Fruit fly (Drosophila melanogaster) whole organism, embryonic: Measurements from ENCODE around the gene cni.

ENCODE experiments used
- Abd-B ChIP-seq: fragments of 200-800 bp; sonication (Bioruptor generic); optimal IDR thresholded peaks from 2 replicates; lab custom pipeline; 2018; ENCODE audit warnings: missing biosample characterization, mild to moderate bottlenecking, missing genetic modification characterization, moderate library complexity
- Atf-2 ChIP-seq: fragments of 200-800 bp; sonication (Bioruptor generic); optimal IDR thresholded peaks from 2 replicates; lab custom pipeline; 2016; ENCODE audit warnings: missing biosample characterization, missing genetic modification characterization
- Blimp-1 ChIP-seq: fragments of 200-800 bp; sonication (Bioruptor generic); optimal IDR thresholded peaks from 3 replicates; lab custom pipeline; 2018; ENCODE audit warnings: missing biosample characterization, missing genetic modification characterization, mild to moderate bottlenecking, moderate library complexity, missing genetic modification reagents
- C15 ChIP-seq: fragments of 200-800 bp; sonication (Bioruptor generic); IDR thresholded peaks from 3 replicates; pipeline ENCODE4 v1.3.6; 2022; ENCODE audit warnings: missing biosample characterization, missing genetic modification characterization
- CG10366 ChIP-seq: fragments of 200-800 bp; sonication (Bioruptor generic); IDR thresholded peaks from 2 replicates; pipeline ENCODE4 v1.3.6; 2022; ENCODE audit warnings: missing biosample characterization, missing genetic modification characterization
- CG10543 ChIP-seq: fragments of 200-800 bp; sonication (Bioruptor generic); optimal IDR thresholded peaks from 3 replicates; lab custom pipeline; 2017; ENCODE audit warnings: missing biosample characterization, mild to moderate bottlenecking, missing genetic modification characterization, moderate library complexity
- CG12769 ChIP-seq: fragments of 200-800 bp; sonication (Bioruptor generic); optimal IDR thresholded peaks from 2 replicates; lab custom pipeline; 2019; ENCODE audit warnings: missing biosample characterization, mild to moderate bottlenecking, missing genetic modification characterization, moderate library complexity
- CG12942 ChIP-seq: fragments of 200-800 bp; sonication (Bioruptor generic); optimal IDR thresholded peaks from 3 replicates; lab custom pipeline; 2016; ENCODE audit warnings: missing biosample characterization, missing genetic modification characterization
- CG13424 ChIP-seq: fragments of 200-800 bp; sonication (Bioruptor generic); optimal IDR thresholded peaks from 2 replicates; lab custom pipeline; 2019; ENCODE audit warnings: missing biosample characterization, mild to moderate bottlenecking, missing genetic modification characterization, moderate library complexity
- CG14050 ChIP-seq: fragments of 200-800 bp; sonication (Bioruptor generic); IDR thresholded peaks from 3 replicates; pipeline ENCODE4 v1.3.6; 2022; ENCODE audit warnings: missing biosample characterization, missing genetic modification characterization
- CG15269 ChIP-seq: fragments of 200-800 bp; sonication (Bioruptor generic); optimal IDR thresholded peaks from 2 replicates; lab custom pipeline; 2018; ENCODE audit warnings: missing biosample characterization, mild to moderate bottlenecking, missing genetic modification characterization, moderate library complexity
- CG17802 ChIP-seq: fragments of 200-800 bp; sonication (Bioruptor generic); optimal IDR thresholded peaks from 2 replicates; lab custom pipeline; 2018; ENCODE audit warnings: missing biosample characterization, mild to moderate bottlenecking, missing genetic modification characterization, moderate library complexity
- CG2199 ChIP-seq: fragments of 200-800 bp; sonication (Bioruptor generic); IDR thresholded peaks from 3 replicates; pipeline ENCODE4 v1.3.6; 2022; ENCODE audit warnings: missing biosample characterization, missing genetic modification characterization
- CG31441 ChIP-seq: fragments of 200-800 bp; sonication (Bioruptor generic); IDR thresholded peaks from 2 replicates; pipeline ENCODE4 v1.3.6; 2022; ENCODE audit warnings: missing biosample characterization, missing genetic modification characterization
- CG4424 ChIP-seq: fragments of 200-800 bp; sonication (Bioruptor generic); optimal IDR thresholded peaks from 3 replicates; lab custom pipeline; 2016; ENCODE audit warnings: missing biosample characterization, missing genetic modification characterization
- CG6813 ChIP-seq: fragments of 200-800 bp; sonication (Bioruptor generic); optimal IDR thresholded peaks from 2 replicates; lab custom pipeline; 2017; ENCODE audit warnings: missing biosample characterization, missing genetic modification characterization, mild to moderate bottlenecking, moderate library complexity, missing genetic modification reagents
- CG7556 ChIP-seq: fragments of 200-800 bp; sonication (Bioruptor generic); optimal IDR thresholded peaks from 2 replicates; lab custom pipeline; 2017; ENCODE audit warnings: missing biosample characterization, mild to moderate bottlenecking, missing genetic modification characterization
- Dip2 ChIP-seq: fragments of 200-800 bp; sonication (Bioruptor generic); IDR thresholded peaks from 2 replicates; pipeline ENCODE4 v1.3.6; 2022; ENCODE audit warnings: missing biosample characterization, missing genetic modification characterization
- Dll ChIP-seq: fragments of 200-800 bp; sonication (Bioruptor generic); IDR thresholded peaks from 4 replicates; pipeline ENCODE4 v1.3.6; 2022; ENCODE audit warnings: missing biosample characterization, missing genetic modification characterization; ENCODE audit not compliant: partially characterized antibody
- Dref ChIP-seq: fragments of 200-800 bp; sonication (Bioruptor generic); IDR thresholded peaks from 2 replicates; pipeline ENCODE4 v1.3.6; 2022; ENCODE audit warnings: missing biosample characterization, missing genetic modification characterization
- Elba2 ChIP-seq: fragments of 200-800 bp; sonication (Bioruptor generic); optimal IDR thresholded peaks from 3 replicates; lab custom pipeline; 2016; ENCODE audit warnings: missing biosample characterization, missing genetic modification characterization
- Fer3 ChIP-seq: fragments of 200-800 bp; sonication (Bioruptor generic); optimal IDR thresholded peaks from 2 replicates; lab custom pipeline; 2018; ENCODE audit warnings: missing biosample characterization, mild to moderate bottlenecking, missing genetic modification characterization, moderate library complexity
- HHEX ChIP-seq: fragments of 200-800 bp; sonication (Bioruptor generic); optimal IDR thresholded peaks from 3 replicates; lab custom pipeline; 2017; ENCODE audit warnings: missing biosample characterization, mild to moderate bottlenecking, missing genetic modification characterization, missing genetic modification reagents
- Jarid2 ChIP-seq: fragments of 200-800 bp; sonication (Bioruptor generic); optimal IDR thresholded peaks from 3 replicates; lab custom pipeline; 2017; ENCODE audit warnings: mild to moderate bottlenecking, missing biosample characterization, missing genetic modification reagents, missing genetic modification characterization
- Max ChIP-seq: fragments of 200-800 bp; sonication (Bioruptor generic); optimal IDR thresholded peaks from 2 replicates; lab custom pipeline; 2016; ENCODE audit warnings: missing biosample characterization, mild to moderate bottlenecking, missing genetic modification characterization
- Poxn ChIP-seq: fragments of 200-800 bp; sonication (Bioruptor generic); IDR thresholded peaks from 2 replicates; pipeline ENCODE4 v1.3.6; 2022; ENCODE audit warnings: missing biosample characterization, missing genetic modification characterization
- Taf1 ChIP-seq: fragments of 200-800 bp; sonication (Bioruptor generic); IDR thresholded peaks from 2 replicates; pipeline ENCODE4 v1.3.6; 2022; ENCODE audit warnings: missing biosample characterization, missing genetic modification characterization
- Xbp1 ChIP-seq: fragments of 200-800 bp; sonication (Bioruptor generic); optimal IDR thresholded peaks from 3 replicates; lab custom pipeline; 2016; ENCODE audit warnings: missing biosample characterization, mild to moderate bottlenecking, missing genetic modification characterization
- al ChIP-seq: fragments of 200-800 bp; sonication (Bioruptor generic); IDR thresholded peaks from 2 replicates; pipeline ENCODE4 v1.3.6; 2022; ENCODE audit warnings: missing biosample characterization, missing genetic modification characterization
- ash1 ChIP-seq: fragments of 200-800 bp; sonication (Bioruptor generic); optimal IDR thresholded peaks from 2 replicates; lab custom pipeline; 2018; ENCODE audit warnings: missing biosample characterization, mild to moderate bottlenecking, missing genetic modification characterization
- bcd ChIP-seq: fragments of 200-800 bp; sonication (Bioruptor generic); optimal IDR thresholded peaks from 2 replicates; lab custom pipeline; 2017; ENCODE audit warnings: missing biosample characterization, mild to moderate bottlenecking, missing genetic modification characterization
- ci ChIP-seq: fragments of 200-800 bp; sonication (Bioruptor generic); IDR thresholded peaks from 3 replicates; pipeline ENCODE4 v1.3.6; 2022; ENCODE audit warnings: missing biosample characterization, missing genetic modification characterization
- dan ChIP-seq: fragments of 200-800 bp; sonication (Bioruptor generic); IDR thresholded peaks from 2 replicates; pipeline ENCODE4 v1.3.6; 2022; ENCODE audit warnings: missing biosample characterization, missing genetic modification characterization
- dpn ChIP-seq, 2 experiments: fragments of 200-800 bp; sonication (Bioruptor generic); optimal IDR thresholded peaks; 3 replicates each; lab custom pipeline; 2016; ENCODE audit warnings: missing biosample characterization in 2 of 2, missing genetic modification characterization in 2 of 2
- eyg ChIP-seq: fragments of 200-800 bp; sonication (Bioruptor generic); optimal IDR thresholded peaks from 3 replicates; lab custom pipeline; 2016; ENCODE audit warnings: missing biosample characterization, missing genetic modification characterization
- fu2 ChIP-seq: fragments of 200-800 bp; sonication (Bioruptor generic); optimal IDR thresholded peaks from 2 replicates; lab custom pipeline; 2016; ENCODE audit warnings: missing biosample characterization, missing genetic modification characterization
- gce ChIP-seq: fragments of 200-800 bp; sonication (Bioruptor generic); IDR thresholded peaks from 3 replicates; pipeline ENCODE4 v1.3.6; 2022; ENCODE audit warnings: missing biosample characterization, missing genetic modification characterization
- grau ChIP-seq: fragments of 200-800 bp; optimal IDR thresholded peaks from 3 replicates; lab custom pipeline; 2019; ENCODE audit warnings: missing biosample characterization, mild to moderate bottlenecking, missing genetic modification characterization, moderate library complexity
- kay ChIP-seq: fragments of 200-800 bp; sonication (Bioruptor generic); optimal IDR thresholded peaks from 2 replicates; lab custom pipeline; 2016; ENCODE audit warnings: missing biosample characterization, missing genetic modification characterization
- kni ChIP-seq: fragments of 200-800 bp; sonication (Bioruptor generic); optimal IDR thresholded peaks from 3 replicates; lab custom pipeline; 2017; ENCODE audit warnings: mild to moderate bottlenecking, missing biosample characterization, missing genetic modification reagents, missing genetic modification characterization
- lmd ChIP-seq: fragments of 200-800 bp; sonication (Bioruptor generic); IDR thresholded peaks from 2 replicates; pipeline ENCODE4 v1.3.6; 2022; ENCODE audit warnings: missing biosample characterization, missing genetic modification characterization
- maf-S ChIP-seq: fragments of 200-800 bp; sonication (Bioruptor generic); optimal IDR thresholded peaks from 2 replicates; lab custom pipeline; 2016; ENCODE audit warnings: missing biosample characterization, missing genetic modification characterization
- mirr ChIP-seq: fragments of 200-800 bp; sonication (Bioruptor generic); optimal IDR thresholded peaks from 3 replicates; lab custom pipeline; 2018; ENCODE audit warnings: missing biosample characterization, mild to moderate bottlenecking, missing genetic modification characterization
- odd ChIP-seq: fragments of 200-800 bp; sonication (Bioruptor generic); optimal IDR thresholded peaks from 2 replicates; lab custom pipeline; 2017; ENCODE audit warnings: missing biosample characterization, mild to moderate bottlenecking, missing genetic modification characterization
- slou ChIP-seq: fragments of 200-800 bp; sonication (Bioruptor generic); optimal IDR thresholded peaks from 3 replicates; lab custom pipeline; 2016; ENCODE audit warnings: missing biosample characterization, missing genetic modification characterization
- sr ChIP-seq: fragments of 200-800 bp; sonication (Bioruptor generic); IDR thresholded peaks from 3 replicates; pipeline ENCODE4 v1.3.6; 2022; ENCODE audit warnings: missing biosample characterization, missing genetic modification characterization
- ssp ChIP-seq: fragments of 200-800 bp; sonication (Bioruptor generic); IDR thresholded peaks from 2 replicates; pipeline ENCODE4 v1.3.6; 2022; ENCODE audit warnings: missing biosample characterization, missing genetic modification characterization
- stc ChIP-seq: fragments of 200-800 bp; sonication (Bioruptor generic); IDR thresholded peaks from 2 replicates; pipeline ENCODE4 v1.3.6; 2022; ENCODE audit warnings: missing biosample characterization, missing genetic modification characterization
- twi ChIP-seq: fragments of 200-800 bp; optimal IDR thresholded peaks from 2 replicates; lab custom pipeline; 2019; ENCODE audit warnings: missing biosample characterization, mild to moderate bottlenecking, missing genetic modification characterization, moderate library complexity
- unpg ChIP-seq: fragments of 200-800 bp; sonication (Bioruptor generic); optimal IDR thresholded peaks from 3 replicates; lab custom pipeline; 2018; ENCODE audit warnings: missing biosample characterization, mild to moderate bottlenecking, missing genetic modification characterization, moderate library complexity
- wor ChIP-seq: fragments of 200-800 bp; sonication (Bioruptor generic); IDR thresholded peaks from 2 replicates; pipeline ENCODE4 v1.3.6; 2022; ENCODE audit warnings: missing biosample characterization, missing genetic modification characterization

Gene cni

DNA sequence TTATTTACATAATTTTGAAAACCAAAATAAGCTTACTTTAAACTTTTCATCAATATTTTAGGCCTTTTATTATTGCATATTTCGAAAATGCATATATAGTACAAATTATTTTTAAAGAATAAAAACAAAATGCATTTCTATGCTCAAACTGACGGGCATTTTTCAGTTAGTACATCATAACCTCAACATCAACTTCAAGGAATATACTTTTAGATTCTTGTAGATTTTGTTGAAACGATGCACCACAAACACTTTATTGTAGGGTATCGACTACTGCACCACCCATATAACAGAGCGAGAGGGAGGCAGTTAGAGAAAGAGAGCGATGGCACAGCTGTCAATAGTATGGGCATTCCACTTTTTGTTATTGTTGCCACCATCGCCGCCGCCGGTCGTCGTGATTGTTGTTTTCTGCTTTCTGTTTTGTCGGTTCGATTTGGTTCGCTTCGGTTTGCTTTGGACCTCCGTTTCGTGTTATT, 30.7 kb downstream of the cni start (continued):
- peak; percentile 88 for TF ChIP-seq CG12942 (GFP tag; lab: Kevin White, UChicago)
- TF ChIP-seq bcd = peak; percentile 91
- TF ChIP-seq CG15269 (tag; lab: Kevin White, UChicago) = peak; percentile 94
- TF ChIP-seq twi (tag; lab: Kevin White, UChicago) = peak; percentile 92
- TF ChIP-seq grau (tag; lab: Kevin White, UChicago) = peak; percentile 93
- TF ChIP-seq Atf-2 = peak; percentile 86
- TF ChIP-seq dpn (GFP tag; optimal IDR thresholded peaks at IDR 0.05; lab: Kevin White, UChicago) = peak; percentile 89 to 92
- TF ChIP-seq stc = peak; percentile 86
- TF ChIP-seq Blimp-1 (GFP tag; lab: Kevin White, UChicago) = peak; percentile 91
- TF ChIP-seq fu2 = peak; percentile 62
- peak; percentile 82 for TF ChIP-seq CG14050 (GFP tag; lab: Robert Waterston, UW)
- peak; percentile 94 for TF ChIP-seq unpg (GFP tag; lab: Kevin White, UChicago)
- TF ChIP-seq kay = peak; percentile 85
- no peak for TF ChIP-seq mirr (GFP tag; lab: Kevin White, UChicago)
- TF ChIP-seq CG4424 = peak; percentile 95
- 0 out of 3 replicates have a peak, but pooled peaks have one; percentile 6 for TF ChIP-seq sr (GFP tag; lab: Robert Waterston, UW)
- peak; percentile 44; the same call in 1 of the 2 replicates for TF ChIP-seq ssp
- TF ChIP-seq CG2199 (GFP tag; lab: Robert Waterston, UW) = peak; percentile 90
- TF ChIP-seq Taf1 (GFP tag; lab: Robert Waterston, UW) = 0 out of 2 replicates have a peak, but pooled peaks have one; percentile 18
- peak; percentile 73 for TF ChIP-seq Jarid2 (GFP tag; lab: Kevin White, UChicago)
- peak; percentile 80 for TF ChIP-seq slou
- TF ChIP-seq maf-S (GFP tag; lab: Kevin White, UChicago) = peak; percentile 78
- peak; percentile 92 for TF ChIP-seq odd (GFP tag; lab: Kevin White, UChicago)
- peak; percentile 92 for TF ChIP-seq Abd-B
- TF ChIP-seq Xbp1 (GFP tag; lab: Kevin White, UChicago) = peak; percentile 96
- TF ChIP-seq Poxn = no peak
- peak; percentile 90 for TF ChIP-seq HHEX
- no peak for TF ChIP-seq Elba2 (GFP tag; lab: Kevin White, UChicago)
- TF ChIP-seq ash1 (GFP tag; lab: Kevin White, UChicago) = no peak
- peak; percentile 72 for TF ChIP-seq Fer3 (tag; lab: Kevin White, UChicago)
- no peak for TF ChIP-seq al (GFP tag; lab: Robert Waterston, UW)
- TF ChIP-seq wor (GFP tag; lab: Robert Waterston, UW) = peak; percentile 86
- peak; percentile 87 for TF ChIP-seq Max (GFP tag; lab: Kevin White, UChicago)
- peak; percentile 78 for TF ChIP-seq CG6813 (GFP tag; lab: Kevin White, UChicago)
- TF ChIP-seq Dip2 (GFP tag; lab: Robert Waterston, UW) = peak; percentile 27; the same call in 1 of the 2 replicates
- peak; percentile 73 for TF ChIP-seq CG12769 (tag; lab: Kevin White, UChicago)
- peak; percentile 69 for TF ChIP-seq CG10366 (GFP tag; lab: Robert Waterston, UW)
- no peak for TF ChIP-seq Dref
- peak; percentile 45; the same call in 1 of the 3 replicates for TF ChIP-seq gce (GFP tag; lab: Robert Waterston, UW)
- peak; percentile 74 for TF ChIP-seq CG17802 (tag; lab: Kevin White, UChicago)
- peak; percentile 97 for TF ChIP-seq CG31441 (GFP tag; lab: Robert Waterston, UW)
- no peak for TF ChIP-seq Dll (GFP tag; lab: Robert Waterston, UW)
- TF ChIP-seq CG7556 (GFP tag; lab: Kevin White, UChicago) = peak; percentile 96
- TF ChIP-seq kni (GFP tag; lab: Kevin White, UChicago) = peak; percentile 80
- peak; percentile 86 for TF ChIP-seq ci (GFP tag; lab: Robert Waterston, UW)
- TF ChIP-seq CG13424 (tag; lab: Kevin White, UChicago) = peak; percentile 95
- TF ChIP-seq CG10543 (GFP tag; lab: Kevin White, UChicago) = peak; percentile 66
- peak; percentile 68 for TF ChIP-seq eyg (GFP tag; lab: Kevin White, UChicago)
- no peak for TF ChIP-seq dan (GFP tag; lab: Robert Waterston, UW)
- 0 out of 3 replicates have a peak, but pooled peaks have one; percentile 28 for TF ChIP-seq C15 (GFP tag; lab: Robert Waterston, UW)
- TF ChIP-seq lmd (GFP tag; lab: Robert Waterston, UW) = peak; percentile 85
